Fruit fly (Drosophila melanogaster) whole organism, embryonic: ENCODE measurements around the gene CG2611.

Experiments used
- Ada2b ChIP-seq: fragments of 200-800 bp; sonication (Bioruptor generic); IDR thresholded peaks from 2 replicates; pipeline ENCODE4 v1.3.6; 2022; ENCODE audit warnings: missing biosample characterization, missing genetic modification characterization
- Antp ChIP-seq: fragments of 200-800 bp; sonication (Bioruptor generic); optimal IDR thresholded peaks from 3 replicates; lab custom pipeline; 2016; ENCODE audit warnings: missing biosample characterization, missing genetic modification characterization
- B-H2 ChIP-seq: fragments of 200-800 bp; sonication (Bioruptor generic); optimal IDR thresholded peaks from 2 replicates; lab custom pipeline; 2018; ENCODE audit warnings: missing biosample characterization, mild to moderate bottlenecking, missing genetic modification characterization
- CG11560 ChIP-seq: fragments of 200-800 bp; sonication (Bioruptor generic); IDR thresholded peaks from 3 replicates; pipeline ENCODE4 v1.3.6; 2022; ENCODE audit warnings: missing biosample characterization, missing genetic modification characterization
- CG11696 ChIP-seq: fragments of 200-800 bp; sonication (Bioruptor generic); IDR thresholded peaks from 2 replicates; pipeline ENCODE4 v1.3.6; 2022; ENCODE audit warnings: missing biosample characterization, missing genetic modification characterization
- CG12236 ChIP-seq: fragments of 200-800 bp; sonication (Bioruptor generic); optimal IDR thresholded peaks from 2 replicates; lab custom pipeline; 2016; ENCODE audit warnings: missing biosample characterization, missing genetic modification characterization
- CG12769 ChIP-seq: fragments of 200-800 bp; sonication (Bioruptor generic); optimal IDR thresholded peaks from 2 replicates; lab custom pipeline; 2019; ENCODE audit warnings: missing biosample characterization, mild to moderate bottlenecking, missing genetic modification characterization, moderate library complexity
- CG15269 ChIP-seq: fragments of 200-800 bp; sonication (Bioruptor generic); optimal IDR thresholded peaks from 2 replicates; lab custom pipeline; 2018; ENCODE audit warnings: missing biosample characterization, mild to moderate bottlenecking, missing genetic modification characterization, moderate library complexity
- CG1647 ChIP-seq: fragments of 200-800 bp; sonication (Bioruptor generic); optimal IDR thresholded peaks from 3 replicates; lab custom pipeline; 2016; ENCODE audit warnings: missing biosample characterization, missing genetic modification characterization
- CG17186 ChIP-seq: fragments of 200-800 bp; sonication (Bioruptor generic); optimal IDR thresholded peaks from 3 replicates; lab custom pipeline; 2017; ENCODE audit warnings: missing biosample characterization, missing genetic modification reagents, missing genetic modification characterization
- CG17359 ChIP-seq: fragments of 200-800 bp; sonication (Bioruptor generic); optimal IDR thresholded peaks from 3 replicates; lab custom pipeline; 2018; ENCODE audit warnings: missing biosample characterization, mild to moderate bottlenecking, missing genetic modification characterization, moderate library complexity
- CG18011 ChIP-seq: fragments of 200-800 bp; sonication (Bioruptor generic); optimal IDR thresholded peaks from 2 replicates; lab custom pipeline; 2017; ENCODE audit warnings: missing biosample characterization, missing genetic modification characterization, mild to moderate bottlenecking, moderate library complexity, missing genotype
- CG18599 ChIP-seq: fragments of 200-800 bp; sonication (Bioruptor generic); optimal IDR thresholded peaks from 3 replicates; lab custom pipeline; 2017; ENCODE audit warnings: missing biosample characterization, missing genetic modification characterization, mild to moderate bottlenecking, moderate library complexity, missing genetic modification reagents
- CG2712 ChIP-seq: fragments of 200-800 bp; optimal IDR thresholded peaks from 3 replicates; lab custom pipeline; 2019; ENCODE audit warnings: missing biosample characterization, mild to moderate bottlenecking, missing genetic modification characterization, moderate library complexity
- CG30403 ChIP-seq: fragments of 200-800 bp; sonication (Bioruptor generic); optimal IDR thresholded peaks from 3 replicates; lab custom pipeline; 2016; ENCODE audit warnings: missing biosample characterization, missing genetic modification characterization
- CG3407 ChIP-seq: fragments of 200-800 bp; sonication (Bioruptor generic); optimal IDR thresholded peaks from 2 replicates; lab custom pipeline; 2018; ENCODE audit warnings: missing biosample characterization, mild to moderate bottlenecking, missing genetic modification characterization
- CG5180 ChIP-seq: fragments of 200-800 bp; sonication (Bioruptor generic); optimal IDR thresholded peaks from 3 replicates; lab custom pipeline; 2017; ENCODE audit warnings: missing biosample characterization, missing genetic modification characterization, mild to moderate bottlenecking, moderate library complexity, missing genetic modification reagents
- CG6654 ChIP-seq: fragments of 200-800 bp; sonication (Bioruptor generic); optimal IDR thresholded peaks from 2 replicates; lab custom pipeline; 2017; ENCODE audit warnings: missing biosample characterization, mild to moderate bottlenecking, missing genetic modification characterization
- CG7928 ChIP-seq: fragments of 200-800 bp; sonication (Bioruptor generic); optimal IDR thresholded peaks from 2 replicates; lab custom pipeline; 2017; ENCODE audit warnings: missing biosample characterization, mild to moderate bottlenecking, missing genetic modification characterization
- CG8290 ChIP-seq, 3 experiments: fragments of 200-800 bp; sonication (Bioruptor generic); optimal IDR thresholded peaks; 2 replicates each; lab custom pipeline; 2016 to 2019; ENCODE audit warnings: missing biosample characterization in 3 of 3, missing genetic modification characterization in 3 of 3, mild to moderate bottlenecking in 2 of 3, moderate library complexity in 1 of 3
- CG8478 ChIP-seq: fragments of >200 bp; optimal IDR thresholded peaks from 2 replicates; lab custom pipeline; 2018
- HLH3B ChIP-seq: fragments of 200-800 bp; sonication (Bioruptor generic); IDR thresholded peaks from 2 replicates; pipeline ENCODE4 v1.3.6; 2022; ENCODE audit warnings: missing biosample characterization, missing genetic modification characterization
- Hmr ChIP-seq: fragments of 200-800 bp; sonication (Bioruptor generic); optimal IDR thresholded peaks from 3 replicates; lab custom pipeline; 2017; ENCODE audit warnings: mild to moderate bottlenecking, missing biosample characterization, missing genetic modification reagents, missing genetic modification characterization
- Hr3 ChIP-seq: fragments of 200-800 bp; sonication (Bioruptor generic); optimal IDR thresholded peaks from 3 replicates; lab custom pipeline; 2016; ENCODE audit warnings: missing biosample characterization, missing genetic modification characterization
- Meics ChIP-seq: fragments of 200-800 bp; sonication (Bioruptor generic); optimal IDR thresholded peaks from 2 replicates; lab custom pipeline; 2017; ENCODE audit warnings: missing biosample characterization, mild to moderate bottlenecking, missing genetic modification characterization
- Mes4 ChIP-seq: fragments of 200-800 bp; sonication (Bioruptor generic); optimal IDR thresholded peaks from 2 replicates; lab custom pipeline; 2016; ENCODE audit warnings: missing biosample characterization, missing genetic modification characterization
- Nf-YB ChIP-seq: fragments of 200-800 bp; sonication (Bioruptor generic); optimal IDR thresholded peaks from 3 replicates; lab custom pipeline; 2019; ENCODE audit warnings: missing biosample characterization, mild to moderate bottlenecking, missing genetic modification characterization, moderate library complexity
- NfI ChIP-seq: fragments of 200-800 bp; sonication (Bioruptor generic); optimal IDR thresholded peaks from 3 replicates; lab custom pipeline; 2018; ENCODE audit warnings: missing biosample characterization, mild to moderate bottlenecking, missing genetic modification characterization, moderate library complexity
- Oaz ChIP-seq: fragments of 200-800 bp; sonication (Bioruptor generic); IDR thresholded peaks from 2 replicates; pipeline ENCODE4 v1.3.6; 2022; ENCODE audit warnings: missing biosample characterization, missing genetic modification characterization
- Side ChIP-seq: fragments of 200-800 bp; sonication (Bioruptor generic); optimal IDR thresholded peaks from 2 replicates; lab custom pipeline; 2016; ENCODE audit warnings: missing biosample characterization, missing genetic modification characterization
- Trl ChIP-seq, 3 experiments: fragments of >200 bp in 2 of 3; fragments of 200-800 bp in 1 of 3; sonication (Bioruptor generic) in 1 of 3; optimal IDR thresholded peaks; 2 replicates in 1 of 3; 3 replicates in 2 of 3; lab custom pipeline; 2016 to 2017; ENCODE audit warnings: missing biosample characterization in 1 of 3, missing genetic modification characterization in 1 of 3
- ab ChIP-seq: fragments of 200-800 bp; sonication (Bioruptor generic); optimal IDR thresholded peaks from 2 replicates; lab custom pipeline; 2016; ENCODE audit warnings: missing biosample characterization, missing genetic modification characterization
- amos ChIP-seq: fragments of 200-800 bp; sonication (Bioruptor generic); IDR thresholded peaks from 2 replicates; pipeline ENCODE4 v1.3.6; 2022; ENCODE audit warnings: missing biosample characterization, missing genetic modification characterization; ENCODE audit not compliant: partially characterized antibody
- aop ChIP-seq: fragments of 200-800 bp; sonication (Bioruptor generic); IDR thresholded peaks from 2 replicates; pipeline ENCODE4 v1.3.6; 2022; ENCODE audit warnings: missing biosample characterization, missing genetic modification characterization
- ara ChIP-seq: fragments of 200-800 bp; sonication (Bioruptor generic); IDR thresholded peaks from 2 replicates; pipeline ENCODE4 v1.3.6; 2022; ENCODE audit warnings: missing biosample characterization, missing genetic modification characterization
- bcd ChIP-seq: fragments of 200-800 bp; sonication (Bioruptor generic); optimal IDR thresholded peaks from 2 replicates; lab custom pipeline; 2017; ENCODE audit warnings: missing biosample characterization, mild to moderate bottlenecking, missing genetic modification characterization
- crol ChIP-seq: fragments of 200-800 bp; sonication (Bioruptor generic); IDR thresholded peaks from 2 replicates; pipeline ENCODE4 v1.3.6; 2022; ENCODE audit warnings: missing biosample characterization, missing genetic modification characterization
- danr ChIP-seq: fragments of 200-800 bp; sonication (Bioruptor generic); IDR thresholded peaks from 2 replicates; pipeline ENCODE4 v1.3.6; 2022; ENCODE audit warnings: missing biosample characterization, missing genetic modification characterization
- fru ChIP-seq: fragments of >200 bp; optimal IDR thresholded peaks from 2 replicates; lab custom pipeline; 2017
- gsb-n ChIP-seq: fragments of 200-800 bp; sonication (Bioruptor generic); optimal IDR thresholded peaks from 3 replicates; lab custom pipeline; 2018; ENCODE audit warnings: missing biosample characterization, mild to moderate bottlenecking, missing genetic modification characterization
- kah ChIP-seq: fragments of 200-800 bp; sonication (Bioruptor generic); optimal IDR thresholded peaks from 2 replicates; lab custom pipeline; 2018; ENCODE audit warnings: missing biosample characterization, mild to moderate bottlenecking, missing genetic modification characterization
- mld ChIP-seq: fragments of 200-800 bp; sonication (Bioruptor generic); IDR thresholded peaks from 3 replicates; pipeline ENCODE4 v1.3.6; 2022; ENCODE audit warnings: missing biosample characterization, missing genetic modification characterization; ENCODE audit not compliant: partially characterized antibody
- prd ChIP-seq, 3 experiments: fragments of >200 bp in 2 of 3; fragments of 200-800 bp in 1 of 3; sonication (Bioruptor generic) in 1 of 3; optimal IDR thresholded peaks in 2 of 3; IDR thresholded peaks in 1 of 3; 2 replicates in 2 of 3; 3 replicates in 1 of 3; pipeline versions ENCODE4 v1.3.6 to Lab custom; 2017 to 2022; ENCODE audit warnings: missing biosample characterization in 1 of 3, missing genetic modification characterization in 1 of 3
- repo ChIP-seq: fragments of 200-800 bp; sonication (Bioruptor generic); optimal IDR thresholded peaks from 2 replicates; lab custom pipeline; 2016; ENCODE audit warnings: missing biosample characterization, missing genetic modification characterization
- salm ChIP-seq: fragments of 200-800 bp; sonication (Bioruptor generic); optimal IDR thresholded peaks from 2 replicates; lab custom pipeline; 2018; ENCODE audit warnings: missing biosample characterization, mild to moderate bottlenecking, missing genetic modification characterization
- shn ChIP-seq: fragments of 200-800 bp; sonication (Bioruptor generic); optimal IDR thresholded peaks from 3 replicates; lab custom pipeline; 2016; ENCODE audit warnings: missing biosample characterization, missing genetic modification characterization
- sisA ChIP-seq: fragments of 200-800 bp; sonication (Bioruptor generic); IDR thresholded peaks from 2 replicates; pipeline ENCODE4 v1.3.6; 2022; ENCODE audit warnings: missing biosample characterization, missing genetic modification characterization
- sna ChIP-seq: fragments of 200-800 bp; sonication (Bioruptor generic); IDR thresholded peaks from 2 replicates; pipeline ENCODE4 v1.3.6; 2022; ENCODE audit warnings: missing biosample characterization, missing genetic modification characterization; ENCODE audit not compliant: partially characterized antibody
- so ChIP-seq: fragments of 200-800 bp; sonication (Bioruptor generic); IDR thresholded peaks from 3 replicates; pipeline ENCODE4 v1.3.6; 2022; ENCODE audit warnings: missing biosample characterization, missing genetic modification characterization
- tgo ChIP-seq: fragments of 200-800 bp; sonication (Bioruptor generic); IDR thresholded peaks from 3 replicates; pipeline ENCODE4 v1.3.6; 2022; ENCODE audit warnings: missing biosample characterization, missing genetic modification characterization

CG2611 gene

DNA sequence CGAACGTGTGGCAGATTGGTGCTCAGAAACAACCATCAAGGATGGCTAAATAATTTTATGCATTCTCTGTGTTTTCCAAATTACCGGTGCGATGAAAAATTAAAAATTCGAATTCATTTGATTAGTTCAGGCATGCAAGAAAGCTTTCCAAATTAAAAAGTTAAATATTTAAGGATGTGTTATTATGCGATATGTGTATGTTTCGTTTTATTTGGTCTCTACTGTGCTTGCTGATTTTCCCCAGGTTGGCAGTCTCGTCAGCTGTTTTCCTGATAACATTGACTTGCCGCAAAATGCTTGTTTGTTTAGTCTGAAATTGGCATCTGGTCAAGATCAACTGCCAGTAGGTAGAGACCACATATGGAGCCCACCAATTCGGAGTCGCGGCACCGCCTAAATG lies at the start of gene CG2611 (continued):
- TF ChIP-seq repo (GFP tag; lab: Kevin White, UChicago) (no peak), CG1647 (GFP tag; lab: Kevin White, UChicago) (peak; percentile 40), CG30403 (GFP tag; lab: Kevin White, UChicago) (peak; percentile 61), CG2712 (tag; lab: Kevin White, UChicago) (peak; percentile 57), tgo (peak; percentile 42; the same call in 1 of the 3 replicates), bcd (GFP tag; lab: Kevin White, UChicago) (no peak), NfI (GFP tag; lab: Kevin White, UChicago) (peak; percentile 36), CG8290 (GFP tag; optimal IDR thresholded peaks at IDR 0.05; lab: Kevin White, UChicago) (no peak), CG8290 (tag; optimal IDR thresholded peaks at IDR 0.05; lab: Kevin White, UChicago) (no peak), prd (optimal IDR thresholded peaks at IDR 0.05; lab: Kevin White, UChicago) (no peak), prd (GFP tag; IDR thresholded peaks at IDR 0.05; lab: Robert Waterston, UW) (peak; percentile 68), sna (no peak), Antp (GFP tag; lab: Kevin White, UChicago) (peak; percentile 56), CG17359 (tag; lab: Kevin White, UChicago) (peak; percentile 1), sisA (peak; percentile 52), Nf-YB (GFP tag; lab: Kevin White, UChicago) (no peak), CG11696 (GFP tag; lab: Robert Waterston, UW) (no peak), danr (GFP tag; lab: Robert Waterston, UW) (no peak), CG6654 (no peak), Ada2b (GFP tag; lab: Robert Waterston, UW) (peak; percentile 39; the same call in 1 of the 2 replicates), shn (peak; percentile 3), CG12769 (no peak), Mes4 (peak; percentile 52), Oaz (GFP tag; lab: Robert Waterston, UW) (no peak), CG11560 (tag; lab: Robert Waterston, UW) (no peak), ab (GFP tag; lab: Kevin White, UChicago) (no peak), ara (no peak), kah (no peak), CG3407 (no peak), aop (GFP tag; lab: Robert Waterston, UW) (no peak), CG7928 (GFP tag; lab: Kevin White, UChicago) (no peak), Side (peak; percentile 31), Meics (GFP tag; lab: Kevin White, UChicago) (peak; percentile 47), CG5180 (GFP tag; lab: Kevin White, UChicago) (no peak), CG18011 (peak; percentile 16), B-H2 (GFP tag; lab: Kevin White, UChicago) (peak; percentile 25), gsb-n (tag; lab: Kevin White, UChicago) (no peak), amos (GFP tag; lab: Robert Waterston, UW) (0 out of 2 replicates have a peak, but pooled peaks have one; percentile 22), Trl (optimal IDR thresholded peaks at IDR 0.05; lab: Kevin White, UChicago) (no peak), Trl (GFP tag; optimal IDR thresholded peaks at IDR 0.05; lab: Kevin White, UChicago) (peak; percentile 71), fru (lab: Kevin White, UChicago) (no peak), Hmr (no peak), CG18599 (GFP tag; lab: Kevin White, UChicago) (no peak), HLH3B (0 out of 2 replicates have a peak, but pooled peaks have one; percentile 29), salm (no peak), CG15269 (tag; lab: Kevin White, UChicago) (no peak), Hr3 (GFP tag; lab: Kevin White, UChicago) (peak; percentile 37), CG12236 (peak; percentile 24), CG8478 (lab: Kevin White, UChicago) (no peak), CG17186 (GFP tag; lab: Kevin White, UChicago) (no peak), mld (GFP tag; lab: Robert Waterston, UW) (no peak), so (no peak), crol (GFP tag; lab: Robert Waterston, UW) (no peak)
